Worm (Caenorhabditis elegans): Measurements from ENCODE around the gene best-3.

DNA sequence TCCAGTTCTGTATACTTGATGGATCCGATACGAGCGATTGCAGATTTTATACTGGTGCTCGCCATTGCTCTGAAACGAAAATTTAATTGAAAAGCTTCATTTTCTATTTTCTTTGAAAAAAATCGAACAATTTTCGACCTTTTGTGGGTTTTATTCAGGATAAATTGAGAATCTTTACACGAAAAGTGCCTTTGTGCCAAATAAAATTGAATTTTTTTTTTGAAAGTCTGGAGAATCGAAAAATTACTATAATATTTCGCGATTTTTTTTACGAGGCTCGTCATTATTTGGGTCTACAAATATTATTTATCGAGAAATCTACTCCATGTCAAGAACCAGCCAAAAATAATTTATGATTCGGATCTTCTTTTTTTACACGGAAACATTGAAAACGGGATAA, 29.1 kb downstream of the best-3 start, which contains the start of gene F23F1.10:
- no peak for TF ChIP-seq ces-1 (GFP tag; optimal IDR thresholded peaks at IDR 0.05)
- no peak for TF ChIP-seq ceh-28 (tag; optimal IDR thresholded peaks at IDR 0.05)
- no peak for TF ChIP-seq nhr-28 (tag; optimal IDR thresholded peaks at IDR 0.05)
- TF ChIP-seq ceh-44 (GFP tag; IDR thresholded peaks at IDR 0.05) = no peak
- TF ChIP-seq duxl-1 (tag; optimal IDR thresholded peaks at IDR 0.05; ENCODE audit: poor library complexity) = no peak
- TF ChIP-seq nhr-76 (tag; optimal IDR thresholded peaks at IDR 0.05) = no peak
- TF ChIP-seq ztf-11 (tag; optimal IDR thresholded peaks at IDR 0.05) = no peak
- TF ChIP-seq ZK337.2 (GFP tag; IDR thresholded peaks at IDR 0.05) = no peak
- TF ChIP-seq mdt-29 (GFP tag; IDR thresholded peaks at IDR 0.05) = no peak
